Fruit fly (Drosophila melanogaster) whole organism: Measurements from ENCODE around the gene awd.
A peak's percentile ranks its signal among the peaks of the same experiment; 100 is the strongest.

Source experiments
- CG8478 ChIP-seq: fragments of >200 bp; optimal IDR thresholded peaks from 2 replicates; lab custom pipeline; 2018; ENCODE audit warnings: inconsistent platforms
- Dll ChIP-seq: fragments of >200 bp; optimal IDR thresholded peaks from 2 replicates; lab custom pipeline; 2017
- EcR ChIP-seq, 2 experiments: fragments of >200 bp; optimal IDR thresholded peaks; 2 replicates each; lab custom pipeline; 2017; ENCODE audit warnings: missing biosample characterization in 2 of 2, missing genetic modification characterization in 2 of 2, missing genetic modification reagents in 2 of 2
- pan ChIP-seq: fragments of >200 bp; optimal IDR thresholded peaks from 2 replicates; lab custom pipeline; 2017
- psq ChIP-seq: fragments of >200 bp; optimal IDR thresholded peaks from 2 replicates; lab custom pipeline; 2017
- usp ChIP-seq: fragments of >200 bp; optimal IDR thresholded peaks from 2 replicates; lab custom pipeline; 2017; ENCODE audit warnings: missing biosample characterization, missing genetic modification characterization, mixed read lengths

awd gene

dm6 chr3R:31709769-31710168, 36.1 kb downstream of the awd start:
- TF ChIP-seq CG8478 (lab: Kevin White, UChicago) = no peak
- TF ChIP-seq pan (lab: Kevin White, UChicago) = no peak
- no peak for TF ChIP-seq psq

dm6 chr3R:31709142-31709541, 36.7 kb downstream of the awd start:
- no peak for TF ChIP-seq usp
- no peak for TF ChIP-seq CG8478 (lab: Kevin White, UChicago)
- TF ChIP-seq EcR (GFP tag; optimal IDR thresholded peaks at IDR 0.05; lab: Kevin White, UChicago) = no peak
- no peak for TF ChIP-seq pan (lab: Kevin White, UChicago)
- TF ChIP-seq psq = no peak
- no peak for TF ChIP-seq Dll

dm6 chr3R:31708240-31708639, 37.6 kb downstream of the awd start, which contains the start of gene CG42693:
Gene CG42693, minus strand, starts transcription at chr3R:31708340.
- no peak for TF ChIP-seq psq
- no peak for TF ChIP-seq EcR (GFP tag; optimal IDR thresholded peaks at IDR 0.05; lab: Kevin White, UChicago)
- TF ChIP-seq pan (lab: Kevin White, UChicago) = no peak
- TF ChIP-seq Dll = no peak
- TF ChIP-seq usp = no peak
- TF ChIP-seq CG8478 (lab: Kevin White, UChicago) = no peak

dm6 chr3R:31706895-31707238, 39.0 kb downstream of the awd start:
- TF ChIP-seq psq (no peak), EcR (GFP tag; optimal IDR thresholded peaks at IDR 0.05; lab: Kevin White, UChicago) (no peak), Dll (no peak), pan (lab: Kevin White, UChicago) (no peak), CG8478 (lab: Kevin White, UChicago) (no peak), usp (no peak)

- TF ChIP-seq EcR (GFP tag; optimal IDR thresholded peaks at IDR 0.05; lab: Kevin White, UChicago) (peak in 1 of 2 experiments; percentile 82), Dll (no peak)
Measured at dm6 chr3R:31706142-31706894, 39.6 kb downstream of the awd start.

- TF ChIP-seq CG8478 (lab: Kevin White, UChicago) = no peak
- peak in 1 of 2 experiments; percentile 16 for TF ChIP-seq EcR (GFP tag; optimal IDR thresholded peaks at IDR 0.05; lab: Kevin White, UChicago)
Measured at dm6 chr3R:31704524-31705215, 41.2 kb downstream of the awd start.

dm6 chr3R:31703370-31703769, 42.5 kb downstream of the awd start:
- no peak for TF ChIP-seq usp
- TF ChIP-seq EcR (GFP tag; optimal IDR thresholded peaks at IDR 0.05; lab: Kevin White, UChicago) = peak in 1 of 2 experiments; percentile 38
- TF ChIP-seq psq = no peak
- no peak for TF ChIP-seq Dll
- TF ChIP-seq pan (lab: Kevin White, UChicago) = no peak

- TF ChIP-seq CG8478 (lab: Kevin White, UChicago) (no peak), usp (no peak), Dll (no peak), pan (lab: Kevin White, UChicago) (no peak), EcR (GFP tag; optimal IDR thresholded peaks at IDR 0.05; lab: Kevin White, UChicago) (no peak), psq (no peak)
Measured at dm6 chr3R:31701934-31702333, 43.9 kb downstream of the awd start.

- TF ChIP-seq usp (no peak), CG8478 (lab: Kevin White, UChicago) (no peak), Dll (no peak), pan (lab: Kevin White, UChicago) (no peak), EcR (GFP tag; optimal IDR thresholded peaks at IDR 0.05; lab: Kevin White, UChicago) (peak in 1 of 2 experiments; percentile 94), psq (no peak)
Measured at dm6 chr3R:31700212-31700611, 45.7 kb downstream of the awd start.

- TF ChIP-seq Dll = no peak
- no peak for TF ChIP-seq EcR (GFP tag; optimal IDR thresholded peaks at IDR 0.05; lab: Kevin White, UChicago)
- TF ChIP-seq CG8478 (lab: Kevin White, UChicago) = no peak
- no peak for TF ChIP-seq pan (lab: Kevin White, UChicago)
- TF ChIP-seq psq = no peak
- TF ChIP-seq usp = no peak
Measured at dm6 chr3R:31698143-31698776, 47.6 kb downstream of the awd start.

- TF ChIP-seq Dll = no peak
- no peak for TF ChIP-seq EcR (GFP tag; optimal IDR thresholded peaks at IDR 0.05; lab: Kevin White, UChicago)
Measured at dm6 chr3R:31697606-31698005, 48.3 kb downstream of the awd start.

- no peak for TF ChIP-seq CG8478 (lab: Kevin White, UChicago)
- TF ChIP-seq psq = no peak
- TF ChIP-seq pan (lab: Kevin White, UChicago) = no peak
- no peak for TF ChIP-seq usp
- no peak for TF ChIP-seq EcR (GFP tag; optimal IDR thresholded peaks at IDR 0.05; lab: Kevin White, UChicago)
- no peak for TF ChIP-seq Dll
Measured at dm6 chr3R:31696664-31697063, 49.2 kb downstream of the awd start.
